Fruit fly (Drosophila melanogaster) whole organism, embryonic: ENCODE results near the gene CG7564.
A peak's percentile ranks its signal among the peaks of the same experiment; 100 is the strongest.

Source experiments
- Abd-B ChIP-seq: fragments of 200-800 bp; sonication (Bioruptor generic); optimal IDR thresholded peaks from 2 replicates; lab custom pipeline; 2018; ENCODE audit warnings: missing biosample characterization, mild to moderate bottlenecking, missing genetic modification characterization, moderate library complexity
- Atf3 ChIP-seq: fragments of 200-800 bp; sonication (Bioruptor generic); optimal IDR thresholded peaks from 3 replicates; lab custom pipeline; 2016; ENCODE audit warnings: missing biosample characterization, missing genetic modification characterization
- Bteb2 ChIP-seq: fragments of 200-800 bp; sonication (Bioruptor generic); optimal IDR thresholded peaks from 2 replicates; lab custom pipeline; 2016; ENCODE audit warnings: missing biosample characterization, missing genetic modification characterization
- CG11695 ChIP-seq: fragments of 200-800 bp; sonication (Bioruptor generic); IDR thresholded peaks from 3 replicates; pipeline ENCODE4 v1.3.6; 2022; ENCODE audit warnings: missing biosample characterization, missing genetic modification characterization
- CG12071 ChIP-seq: fragments of 200-800 bp; sonication (Bioruptor generic); optimal IDR thresholded peaks from 3 replicates; lab custom pipeline; 2018; ENCODE audit warnings: missing biosample characterization, mild to moderate bottlenecking, missing genetic modification characterization
- CG12155 ChIP-seq: fragments of 200-800 bp; sonication (Bioruptor generic); optimal IDR thresholded peaks from 3 replicates; lab custom pipeline; 2016; ENCODE audit warnings: missing biosample characterization, missing genetic modification characterization
- CG12659 ChIP-seq: fragments of 200-800 bp; sonication (Bioruptor generic); optimal IDR thresholded peaks from 3 replicates; lab custom pipeline; 2017; ENCODE audit warnings: mild to moderate bottlenecking, missing biosample characterization, missing genetic modification reagents, missing genetic modification characterization
- CG12942 ChIP-seq: fragments of 200-800 bp; sonication (Bioruptor generic); optimal IDR thresholded peaks from 3 replicates; lab custom pipeline; 2016; ENCODE audit warnings: missing biosample characterization, missing genetic modification characterization
- CG13894 ChIP-seq: fragments of 200-800 bp; sonication (Bioruptor generic); optimal IDR thresholded peaks from 3 replicates; lab custom pipeline; 2018; ENCODE audit warnings: missing biosample characterization, mild to moderate bottlenecking, missing genetic modification characterization, moderate library complexity
- CG14441 ChIP-seq: fragments of 200-800 bp; sonication (Bioruptor generic); IDR thresholded peaks from 2 replicates; pipeline ENCODE4 v1.3.6; 2022; ENCODE audit warnings: missing biosample characterization, missing genetic modification characterization
- CG14860 ChIP-seq: fragments of 200-800 bp; sonication (Bioruptor generic); IDR thresholded peaks from 3 replicates; pipeline ENCODE4 v1.3.6; 2022; ENCODE audit warnings: missing biosample characterization, missing genetic modification characterization; ENCODE audit not compliant: partially characterized antibody
- CG15011 ChIP-seq: fragments of 200-800 bp; sonication (Bioruptor generic); optimal IDR thresholded peaks from 3 replicates; lab custom pipeline; 2018; ENCODE audit warnings: missing biosample characterization, mild to moderate bottlenecking, missing genetic modification characterization
- CG1602 ChIP-seq: fragments of 200-800 bp; sonication (Bioruptor generic); optimal IDR thresholded peaks from 3 replicates; lab custom pipeline; 2016; ENCODE audit warnings: missing biosample characterization, missing genetic modification characterization
- CG1647 ChIP-seq: fragments of 200-800 bp; sonication (Bioruptor generic); optimal IDR thresholded peaks from 3 replicates; lab custom pipeline; 2016; ENCODE audit warnings: missing biosample characterization, missing genetic modification characterization
- CG16779 ChIP-seq: fragments of 200-800 bp; sonication (Bioruptor generic); IDR thresholded peaks from 2 replicates; pipeline ENCODE4 v1.3.6; 2022; ENCODE audit warnings: missing biosample characterization, missing genetic modification characterization
- CG17186 ChIP-seq: fragments of 200-800 bp; sonication (Bioruptor generic); optimal IDR thresholded peaks from 3 replicates; lab custom pipeline; 2017; ENCODE audit warnings: missing biosample characterization, missing genetic modification reagents, missing genetic modification characterization
- CG1792 ChIP-seq: fragments of 200-800 bp; sonication (Bioruptor generic); optimal IDR thresholded peaks from 2 replicates; lab custom pipeline; 2016; ENCODE audit warnings: missing biosample characterization, missing genetic modification characterization
- CG2120 ChIP-seq: fragments of 200-800 bp; sonication (Bioruptor generic); optimal IDR thresholded peaks from 3 replicates; lab custom pipeline; 2016; ENCODE audit warnings: missing biosample characterization, missing genetic modification characterization
- CG7745 ChIP-seq: fragments of 200-800 bp; sonication (Bioruptor generic); optimal IDR thresholded peaks from 2 replicates; lab custom pipeline; 2018; ENCODE audit warnings: missing biosample characterization, mild to moderate bottlenecking, missing genetic modification characterization, moderate library complexity
- CG7786 ChIP-seq: fragments of 200-800 bp; sonication (Bioruptor generic); optimal IDR thresholded peaks from 2 replicates; lab custom pipeline; 2016; ENCODE audit warnings: missing biosample characterization, missing genetic modification characterization
- CG8290 ChIP-seq, 3 experiments: fragments of 200-800 bp; sonication (Bioruptor generic); optimal IDR thresholded peaks; 2 replicates each; lab custom pipeline; 2016 to 2019; ENCODE audit warnings: missing biosample characterization in 3 of 3, missing genetic modification characterization in 3 of 3, mild to moderate bottlenecking in 2 of 3, moderate library complexity in 1 of 3
- CG9797 ChIP-seq: fragments of 200-800 bp; sonication (Bioruptor generic); optimal IDR thresholded peaks from 3 replicates; lab custom pipeline; 2018; ENCODE audit warnings: missing biosample characterization, mild to moderate bottlenecking, missing genetic modification characterization
- Fer2 ChIP-seq: fragments of 200-800 bp; sonication (Bioruptor generic); optimal IDR thresholded peaks from 2 replicates; lab custom pipeline; 2018; ENCODE audit warnings: missing biosample characterization, mild to moderate bottlenecking, missing genetic modification characterization, moderate library complexity
- H2.0 ChIP-seq: fragments of 200-800 bp; sonication (Bioruptor generic); IDR thresholded peaks from 2 replicates; pipeline ENCODE4 v1.3.6; 2022; ENCODE audit warnings: missing biosample characterization, missing genetic modification characterization
- Lhr ChIP-seq: fragments of 200-800 bp; sonication (Bioruptor generic); optimal IDR thresholded peaks from 3 replicates; lab custom pipeline; 2017; ENCODE audit warnings: mild to moderate bottlenecking, missing biosample characterization, missing genetic modification reagents, missing genetic modification characterization
- Lpt ChIP-seq: fragments of >200 bp; optimal IDR thresholded peaks from 2 replicates; lab custom pipeline; 2018; ENCODE audit warnings: missing biosample characterization, missing genetic modification characterization
- Neu2 ChIP-seq: fragments of 200-800 bp; sonication (Bioruptor generic); optimal IDR thresholded peaks from 3 replicates; lab custom pipeline; 2016; ENCODE audit warnings: missing biosample characterization, missing genetic modification characterization, borderline replicate concordance
- Opbp ChIP-seq: fragments of 200-800 bp; sonication (Bioruptor generic); IDR thresholded peaks from 3 replicates; pipeline ENCODE4 v1.3.6; 2022; ENCODE audit warnings: missing biosample characterization, missing genetic modification characterization; ENCODE audit not compliant: partially characterized antibody
- PHDP ChIP-seq: fragments of 200-800 bp; sonication (Bioruptor generic); optimal IDR thresholded peaks from 3 replicates; lab custom pipeline; 2018; ENCODE audit warnings: missing biosample characterization, mild to moderate bottlenecking, missing genetic modification characterization, moderate library complexity
- Six4 ChIP-seq: fragments of 200-800 bp; sonication (Bioruptor generic); optimal IDR thresholded peaks from 2 replicates; lab custom pipeline; 2016; ENCODE audit warnings: missing biosample characterization, missing genetic modification characterization
- Ssrp ChIP-seq: fragments of 200-800 bp; sonication (Bioruptor generic); optimal IDR thresholded peaks from 2 replicates; lab custom pipeline; 2018; ENCODE audit warnings: missing biosample characterization, mild to moderate bottlenecking, missing genetic modification characterization, moderate library complexity
- Vsx1 ChIP-seq: fragments of 200-800 bp; sonication (Bioruptor generic); optimal IDR thresholded peaks from 2 replicates; lab custom pipeline; 2017; ENCODE audit warnings: missing biosample characterization, mild to moderate bottlenecking, missing genetic modification characterization, missing genetic modification reagents
- Xbp1 ChIP-seq: fragments of 200-800 bp; sonication (Bioruptor generic); optimal IDR thresholded peaks from 3 replicates; lab custom pipeline; 2016; ENCODE audit warnings: missing biosample characterization, mild to moderate bottlenecking, missing genetic modification characterization
- chif ChIP-seq, 2 experiments: fragments of 200-800 bp; sonication (Bioruptor generic); optimal IDR thresholded peaks; 3 replicates each; lab custom pipeline; 2016; ENCODE audit warnings: missing biosample characterization in 2 of 2, missing genetic modification characterization in 2 of 2
- chn ChIP-seq: fragments of 200-800 bp; sonication (Bioruptor generic); optimal IDR thresholded peaks from 2 replicates; lab custom pipeline; 2016; ENCODE audit warnings: missing biosample characterization, missing genetic modification characterization
- dmrt99B ChIP-seq: fragments of 200-800 bp; sonication (Bioruptor generic); optimal IDR thresholded peaks from 2 replicates; lab custom pipeline; 2018; ENCODE audit warnings: missing biosample characterization, mild to moderate bottlenecking, missing genetic modification characterization, moderate library complexity
- esg ChIP-seq: fragments of 200-800 bp; sonication (Bioruptor generic); conservative IDR thresholded peaks from 2 replicates; pipeline ENCODE4 v1.3.6; 2022; ENCODE audit warnings: missing biosample characterization, missing genetic modification characterization
- fu2 ChIP-seq: fragments of 200-800 bp; sonication (Bioruptor generic); optimal IDR thresholded peaks from 2 replicates; lab custom pipeline; 2016; ENCODE audit warnings: missing biosample characterization, missing genetic modification characterization
- gfzf ChIP-seq: fragments of 200-800 bp; sonication (Bioruptor generic); optimal IDR thresholded peaks from 2 replicates; lab custom pipeline; 2016; ENCODE audit warnings: missing biosample characterization, mild to moderate bottlenecking, missing genetic modification characterization, moderate library complexity
- insv ChIP-seq, 2 experiments: fragments of 200-800 bp; sonication (Bioruptor generic); optimal IDR thresholded peaks; 3 replicates each; lab custom pipeline; 2016 to 2018; ENCODE audit warnings: missing biosample characterization in 2 of 2, missing genetic modification characterization in 2 of 2
- ken ChIP-seq: fragments of 200-800 bp; sonication (Bioruptor generic); IDR thresholded peaks from 3 replicates; pipeline ENCODE4 v1.3.6; 2022; ENCODE audit warnings: missing biosample characterization, missing genetic modification characterization
- klu ChIP-seq: fragments of 200-800 bp; sonication (Bioruptor generic); IDR thresholded peaks from 2 replicates; pipeline ENCODE4 v1.3.6; 2022; ENCODE audit warnings: missing biosample characterization, missing genetic modification characterization
- knrl ChIP-seq: fragments of 200-800 bp; sonication (Bioruptor generic); IDR thresholded peaks from 3 replicates; pipeline ENCODE4 v1.3.6; 2022; ENCODE audit warnings: missing biosample characterization, missing genetic modification characterization; ENCODE audit not compliant: partially characterized antibody
- lab ChIP-seq: fragments of 200-800 bp; sonication (Bioruptor generic); optimal IDR thresholded peaks from 3 replicates; lab custom pipeline; 2017; ENCODE audit warnings: missing biosample characterization, missing genetic modification characterization, mild to moderate bottlenecking, moderate library complexity, missing genetic modification reagents
- lbe ChIP-seq: fragments of 200-800 bp; sonication (Bioruptor generic); optimal IDR thresholded peaks from 2 replicates; lab custom pipeline; 2016; ENCODE audit warnings: missing biosample characterization, mild to moderate bottlenecking, missing genetic modification characterization
- p53 ChIP-seq: fragments of 200-800 bp; sonication (Bioruptor generic); optimal IDR thresholded peaks from 2 replicates; lab custom pipeline; 2016; ENCODE audit warnings: missing biosample characterization, missing genetic modification characterization
- pan ChIP-seq, 4 experiments: fragments of >200 bp in 3 of 4; fragments of 200-800 bp in 1 of 4; sonication (Bioruptor generic) in 1 of 4; optimal IDR thresholded peaks in 3 of 4; IDR thresholded peaks in 1 of 4; 2 replicates each; pipeline versions ENCODE4 v1.3.6 to Lab custom; 2017 to 2022; ENCODE audit warnings: missing biosample characterization in 2 of 4, missing genetic modification characterization in 2 of 4, mixed read lengths in 1 of 4
- pum ChIP-seq: fragments of 200-800 bp; sonication (Bioruptor generic); optimal IDR thresholded peaks from 2 replicates; lab custom pipeline; 2016; ENCODE audit warnings: missing biosample characterization, missing genetic modification characterization
- tio ChIP-seq: fragments of 200-800 bp; sonication (Bioruptor generic); optimal IDR thresholded peaks from 2 replicates; lab custom pipeline; 2017; ENCODE audit warnings: missing biosample characterization, missing genetic modification characterization, inconsistent platforms
- zen ChIP-seq: fragments of 200-800 bp; sonication (Bioruptor generic); optimal IDR thresholded peaks from 3 replicates; lab custom pipeline; 2018; ENCODE audit warnings: missing biosample characterization, mild to moderate bottlenecking, missing genetic modification characterization, moderate library complexity

CG7564 gene

DNA sequence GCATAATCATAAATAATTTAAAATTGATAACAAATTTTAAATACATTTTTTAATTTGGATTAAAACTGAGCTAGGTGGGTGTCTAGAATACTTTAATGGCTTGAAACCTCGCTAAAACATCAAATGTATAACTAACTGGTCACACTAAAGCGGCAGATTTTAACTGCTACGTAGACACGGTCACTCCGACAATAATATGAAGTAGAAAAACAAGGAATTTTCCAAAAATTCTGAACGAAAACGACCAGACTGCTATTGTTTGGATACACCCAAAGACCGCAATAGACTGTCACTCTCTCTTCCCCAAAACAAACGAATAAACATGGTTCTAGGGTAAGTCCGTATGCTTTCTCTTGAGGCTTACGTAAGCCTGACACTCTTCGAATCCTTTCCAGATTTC is 48.3 kb upstream of the CG7564 start, which contains the start of gene QIL1 (continued):
- TF ChIP-seq CG16779 (no peak), pum (GFP tag; lab: Kevin White, UChicago) (no peak), CG15011 (GFP tag; lab: Kevin White, UChicago) (no peak), CG11695 (GFP tag; lab: Robert Waterston, UW) (no peak), lbe (no peak), klu (GFP tag; lab: Robert Waterston, UW) (no peak), CG12155 (GFP tag; lab: Kevin White, UChicago) (no peak), CG14441 (no peak), Atf3 (GFP tag; lab: Kevin White, UChicago) (no peak), Lpt (GFP tag; lab: Kevin White, UChicago) (no peak), Bteb2 (GFP tag; lab: Kevin White, UChicago) (no peak), dmrt99B (tag; lab: Kevin White, UChicago) (no peak), CG2120 (GFP tag; lab: Kevin White, UChicago) (no peak), CG13894 (tag; lab: Kevin White, UChicago) (no peak), CG8290 (GFP tag; optimal IDR thresholded peaks at IDR 0.05; lab: Kevin White, UChicago) (peak; percentile 44), CG8290 (tag; optimal IDR thresholded peaks at IDR 0.05; lab: Kevin White, UChicago) (peak in 1 of 2 experiments; percentile 33), CG17186 (GFP tag; lab: Kevin White, UChicago) (no peak), Neu2 (no peak), Vsx1 (GFP tag; lab: Kevin White, UChicago) (no peak), CG7745 (no peak), CG1602 (GFP tag; lab: Kevin White, UChicago) (no peak), chn (no peak), tio (no peak), pan (optimal IDR thresholded peaks at IDR 0.05; lab: Kevin White, UChicago) (no peak), pan (GFP tag; optimal IDR thresholded peaks at IDR 0.05 in 1 of 2, IDR thresholded peaks at IDR 0.05 in 1 of 2) (no peak), chif (GFP tag; optimal IDR thresholded peaks at IDR 0.05; lab: Kevin White, UChicago) (no peak), knrl (GFP tag; lab: Robert Waterston, UW) (peak; percentile 44; the same call in 1 of the 3 replicates), CG12071 (GFP tag; lab: Kevin White, UChicago) (no peak), ken (no peak), insv (GFP tag; optimal IDR thresholded peaks at IDR 0.05; lab: Kevin White, UChicago) (no peak), CG14860 (GFP tag; lab: Robert Waterston, UW) (no peak), CG1792 (GFP tag; lab: Kevin White, UChicago) (no peak), lab (no peak), Six4 (GFP tag; lab: Kevin White, UChicago) (no peak), Fer2 (no peak), CG12659 (GFP tag; lab: Kevin White, UChicago) (peak; percentile 47), esg (no peak), p53 (GFP tag; lab: Kevin White, UChicago) (no peak), CG12942 (GFP tag; lab: Kevin White, UChicago) (no peak), Xbp1 (GFP tag; lab: Kevin White, UChicago) (no peak), PHDP (tag; lab: Kevin White, UChicago) (no peak), zen (tag; lab: Kevin White, UChicago) (peak; percentile 16), Lhr (peak; percentile 83), gfzf (GFP tag; lab: Kevin White, UChicago) (peak; percentile 94), fu2 (GFP tag; lab: Kevin White, UChicago) (no peak), CG7786 (GFP tag; lab: Kevin White, UChicago) (no peak), Opbp (GFP tag; lab: Robert Waterston, UW) (peak; percentile 22; the same call in 1 of the 3 replicates), Abd-B (peak; percentile 78), CG1647 (no peak), CG9797 (GFP tag; lab: Kevin White, UChicago) (peak; percentile 83), Ssrp (tag; lab: Kevin White, UChicago) (no peak), H2.0 (GFP tag; lab: Robert Waterston, UW) (no peak)
